Worm (Caenorhabditis elegans) whole organism, L4 larva: Measurements from ENCODE around the gene eif-3.D.

Experiments used
- F44E2.7 ChIP-seq: fragments of 200-800 bp; sonication (Bioruptor generic); IDR thresholded peaks from 2 replicates; pipeline ENCODE4 v2.1.2; 2022; ENCODE audit warnings: missing genetic modification characterization, missing compliant biosample characterization
- T26A8.4 ChIP-seq: fragments of 200-800 bp; sonication (Bioruptor generic); IDR thresholded peaks from 2 replicates; pipeline ENCODE4 v1.3.6; 2022; ENCODE audit warnings: missing genetic modification characterization, missing compliant biosample characterization
- Y105C5A.15 ChIP-seq: fragments of 200-800 bp; sonication (Bioruptor generic); IDR thresholded peaks from 2 replicates; pipeline ENCODE4 v1.3.6; 2022; ENCODE audit warnings: missing genetic modification characterization, missing compliant biosample characterization
- Y48G9A.11 ChIP-seq: fragments of 200-800 bp; sonication (Bioruptor generic); IDR thresholded peaks from 2 replicates; pipeline ENCODE4 v1.3.6; 2022; ENCODE audit warnings: missing genetic modification reagents, missing genetic modification characterization, missing compliant biosample characterization
- Y5F2A.4 ChIP-seq: fragments of 200-800 bp; sonication (Bioruptor generic); optimal IDR thresholded peaks from 2 replicates; lab custom pipeline; 2018; ENCODE audit warnings: mild to moderate bottlenecking, missing genetic modification characterization, missing compliant biosample characterization
- aha-1 ChIP-seq: fragments of 150-350 bp; peaks from one replicate; lab custom pipeline; 2014; ENCODE audit warnings: missing biosample characterization, missing genetic modification characterization
- ceh-20 ChIP-seq: fragments of 200-800 bp; sonication (Bioruptor generic); IDR thresholded peaks from 2 replicates; pipeline ENCODE4 v1.3.6; 2022; ENCODE audit warnings: missing genetic modification reagents, missing genetic modification characterization, missing compliant biosample characterization
- ceh-32 ChIP-seq: sonication (generic microtip); optimal IDR thresholded peaks from 2 replicates; lab custom pipeline; 2016; ENCODE audit warnings: mild to moderate bottlenecking, missing genetic modification characterization, missing compliant biosample characterization; ENCODE audit not compliant: poor library complexity
- ceh-44 ChIP-seq: fragments of 200-800 bp; sonication (Bioruptor generic); IDR thresholded peaks from 2 replicates; pipeline ENCODE4 v1.3.6; 2022; ENCODE audit warnings: missing genetic modification reagents, missing genetic modification characterization, missing compliant biosample characterization
- ces-1 ChIP-seq: fragments of 150-350 bp; sonication (generic microtip); optimal IDR thresholded peaks from 4 replicates; lab custom pipeline; 2014; ENCODE audit warnings: missing biosample characterization, missing genetic modification reagents, missing genetic modification characterization
- duxl-1 ChIP-seq: sonication (generic microtip); optimal IDR thresholded peaks from 2 replicates; lab custom pipeline; 2016; ENCODE audit warnings: mild to moderate bottlenecking, missing genetic modification characterization, moderate library complexity, missing compliant biosample characterization; ENCODE audit not compliant: poor library complexity
- dve-1 ChIP-seq: sonication (generic microtip); optimal IDR thresholded peaks from 2 replicates; lab custom pipeline; 2017; ENCODE audit warnings: antibody characterized with exemption, mild to moderate bottlenecking, missing genetic modification characterization, missing compliant biosample characterization; ENCODE audit not compliant: insufficient read depth
- gei-8 ChIP-seq: fragments of 200-800 bp; sonication (Bioruptor generic); optimal IDR thresholded peaks from 2 replicates; lab custom pipeline; 2018; ENCODE audit warnings: mild to moderate bottlenecking, missing genetic modification characterization, missing compliant biosample characterization
- hif-1 ChIP-seq, 2 experiments: sonication (generic microtip); optimal IDR thresholded peaks; 2 replicates each; lab custom pipeline; 2016 to 2017; ENCODE audit warnings: missing compliant biosample characterization in 2 of 2, missing genetic modification characterization in 2 of 2, missing genetic modification reagents in 2 of 2, missing genotype in 2 of 2, mild to moderate bottlenecking in 1 of 2
- hlh-11 ChIP-seq: fragments of 200-800 bp; sonication (Bioruptor generic); optimal IDR thresholded peaks from 2 replicates; lab custom pipeline; 2018; ENCODE audit warnings: mild to moderate bottlenecking, missing genetic modification characterization, missing compliant biosample characterization
- hlh-30 ChIP-seq: sonication (generic microtip); optimal IDR thresholded peaks from 2 replicates; lab custom pipeline; 2017; ENCODE audit warnings: antibody characterized with exemption, mild to moderate bottlenecking, missing genetic modification characterization, missing compliant biosample characterization; ENCODE audit not compliant: insufficient read depth
- hmg-1.1 ChIP-seq: fragments of 200-800 bp; sonication (Bioruptor generic); IDR thresholded peaks from 2 replicates; pipeline ENCODE4 v1.3.6; 2022; ENCODE audit warnings: missing genetic modification reagents, missing genetic modification characterization, missing compliant biosample characterization
- jun-1 ChIP-seq: fragments of 150-350 bp; optimal IDR thresholded peaks from 2 replicates; lab custom pipeline; 2014; ENCODE audit warnings: missing biosample characterization, missing genetic modification reagents, missing genetic modification characterization
- lim-7 ChIP-seq: fragments of 200-800 bp; sonication (Bioruptor generic); IDR thresholded peaks from 2 replicates; pipeline ENCODE4 v1.3.6; 2022; ENCODE audit warnings: missing genetic modification characterization, missing compliant biosample characterization
- lin-1 ChIP-seq: fragments of 200-800 bp; sonication (Bioruptor generic); IDR thresholded peaks from 2 replicates; pipeline ENCODE4 v1.3.6; 2022; ENCODE audit warnings: missing genetic modification reagents, missing genetic modification characterization, missing compliant biosample characterization
- lin-15B ChIP-seq: fragments of 150-350 bp; sonication (generic microtip); optimal IDR thresholded peaks from 3 replicates; lab custom pipeline; 2014; ENCODE audit warnings: missing biosample characterization, missing genetic modification characterization
- lin-38 ChIP-seq: fragments of 200-800 bp; sonication (Bioruptor generic); IDR thresholded peaks from 2 replicates; pipeline ENCODE4 v1.3.6; 2022; ENCODE audit warnings: missing genetic modification reagents, missing genetic modification characterization, missing compliant biosample characterization
- lir-3 ChIP-seq: sonication (generic microtip); optimal IDR thresholded peaks from 2 replicates; lab custom pipeline; 2016; ENCODE audit warnings: mild to moderate bottlenecking, missing genetic modification characterization, missing compliant biosample characterization
- lsy-2 ChIP-seq, 2 experiments: fragments of 150-350 bp in 1 of 2; sonication (generic microtip) in 1 of 2; optimal IDR thresholded peaks; 2 replicates each; lab custom pipeline; 2014 to 2017; ENCODE audit warnings: missing biosample characterization in 2 of 2, missing genetic modification characterization in 2 of 2
- madf-9 ChIP-seq: fragments of 200-800 bp; sonication (Bioruptor generic); conservative IDR thresholded peaks from 2 replicates; pipeline ENCODE4 v1.3.6; 2022; ENCODE audit warnings: missing genetic modification reagents, missing genetic modification characterization, missing compliant biosample characterization
- mdl-1 ChIP-seq, 2 experiments: fragments of 150-350 bp in 1 of 2; sonication (generic microtip) in 1 of 2; optimal IDR thresholded peaks; 2 replicates each; lab custom pipeline; 2014 to 2017; ENCODE audit warnings: missing biosample characterization in 2 of 2, missing genetic modification characterization in 2 of 2
- mep-1 ChIP-seq: fragments of 150-350 bp; sonication (generic microtip); optimal IDR thresholded peaks from 3 replicates; lab custom pipeline; 2014; ENCODE audit warnings: missing biosample characterization, missing genetic modification characterization
- mes-2 ChIP-seq: sonication (generic microtip); optimal IDR thresholded peaks from 2 replicates; lab custom pipeline; 2016; ENCODE audit warnings: missing genotype, mild to moderate bottlenecking, missing genetic modification characterization, missing compliant biosample characterization; ENCODE audit not compliant: poor library complexity, severe bottlenecking
- mxl-2 ChIP-seq: fragments of 200-800 bp; sonication (Bioruptor generic); conservative IDR thresholded peaks from 2 replicates; pipeline ENCODE4 v1.3.6; 2022; ENCODE audit warnings: missing genetic modification reagents, missing genetic modification characterization, missing compliant biosample characterization
- nhr-11 ChIP-seq: fragments of 150-350 bp; optimal IDR thresholded peaks from 2 replicates; lab custom pipeline; 2014; ENCODE audit warnings: missing biosample characterization, missing genetic modification characterization
- nhr-237 ChIP-seq: sonication (generic microtip); optimal IDR thresholded peaks from 2 replicates; lab custom pipeline; 2017; ENCODE audit warnings: missing biosample characterization, missing genetic modification characterization
- nhr-25 ChIP-seq: sonication (generic microtip); optimal IDR thresholded peaks from 2 replicates; lab custom pipeline; 2017; ENCODE audit warnings: missing genetic modification characterization, mild to moderate bottlenecking, missing compliant biosample characterization, antibody characterized with exemption, moderate library complexity, borderline replicate concordance; ENCODE audit not compliant: insufficient read depth
- nhr-28 ChIP-seq: fragments of 150-350 bp; optimal IDR thresholded peaks from 2 replicates; lab custom pipeline; 2014; ENCODE audit warnings: missing biosample characterization, missing genetic modification characterization
- nhr-41 ChIP-seq: fragments of 200-800 bp; sonication (Bioruptor generic); IDR thresholded peaks from 2 replicates; pipeline ENCODE4 v1.3.6; 2022; ENCODE audit warnings: missing genetic modification reagents, missing genetic modification characterization, missing compliant biosample characterization
- nhr-42 ChIP-seq: fragments of 200-800 bp; sonication (Bioruptor generic); IDR thresholded peaks from 2 replicates; pipeline ENCODE4 v1.3.6; 2022; ENCODE audit warnings: missing genetic modification characterization, missing compliant biosample characterization
- nhr-48 ChIP-seq: sonication (generic microtip); optimal IDR thresholded peaks from 2 replicates; lab custom pipeline; 2016; ENCODE audit warnings: mild to moderate bottlenecking, missing genetic modification characterization, missing compliant biosample characterization
- rbr-2 ChIP-seq: sonication (generic microtip); optimal IDR thresholded peaks from 2 replicates; lab custom pipeline; 2016; ENCODE audit warnings: missing genotype, missing genetic modification characterization, missing compliant biosample characterization
- set-16 ChIP-seq: fragments of 200-800 bp; sonication (Bioruptor generic); IDR thresholded peaks from 2 replicates; pipeline ENCODE4 v1.3.6; 2022; ENCODE audit warnings: missing genetic modification reagents, missing genetic modification characterization, missing compliant biosample characterization
- skn-1 ChIP-seq: fragments of 150-350 bp; optimal IDR thresholded peaks from 2 replicates; lab custom pipeline; 2014; ENCODE audit warnings: missing biosample characterization, missing genetic modification characterization
- spr-3 ChIP-seq: fragments of 200-800 bp; sonication (Bioruptor generic); optimal IDR thresholded peaks from 2 replicates; lab custom pipeline; 2018; ENCODE audit warnings: mild to moderate bottlenecking, missing genetic modification characterization, missing compliant biosample characterization
- tra-1 ChIP-seq: fragments of 200-800 bp; sonication (Bioruptor generic); IDR thresholded peaks from 2 replicates; pipeline ENCODE4 v1.3.6; 2022; ENCODE audit warnings: missing genetic modification reagents, missing genetic modification characterization, missing compliant biosample characterization
- unc-130 ChIP-seq: sonication (generic microtip); optimal IDR thresholded peaks from 2 replicates; lab custom pipeline; 2016; ENCODE audit warnings: missing genetic modification reagents, missing genetic modification characterization, missing compliant biosample characterization
- unc-39 ChIP-seq: sonication (generic microtip); optimal IDR thresholded peaks from 2 replicates; lab custom pipeline; 2017; ENCODE audit warnings: missing biosample characterization, missing genetic modification characterization
- vab-7 ChIP-seq: fragments of 200-800 bp; sonication (Bioruptor generic); IDR thresholded peaks from 2 replicates; pipeline ENCODE4 v1.3.6; 2022; ENCODE audit warnings: missing genetic modification reagents, missing genetic modification characterization, missing compliant biosample characterization
- zag-1 ChIP-seq: fragments of 150-350 bp; optimal IDR thresholded peaks from 2 replicates; lab custom pipeline; 2014; ENCODE audit warnings: missing biosample characterization, missing genetic modification characterization
- zfp-3 ChIP-seq: fragments of 200-800 bp; sonication (Bioruptor generic); conservative IDR thresholded peaks from 2 replicates; pipeline ENCODE4 v1.3.6; 2022; ENCODE audit warnings: missing genetic modification reagents, missing genetic modification characterization, missing compliant biosample characterization
- zip-2 ChIP-seq: fragments of 150-350 bp; optimal IDR thresholded peaks from 2 replicates; lab custom pipeline; 2014; ENCODE audit warnings: missing biosample characterization, missing genetic modification characterization
- ztf-7 ChIP-seq: fragments of 150-350 bp; optimal IDR thresholded peaks from 2 replicates; lab custom pipeline; 2014; ENCODE audit warnings: missing biosample characterization, missing genetic modification characterization

eif-3.D gene

DNA sequence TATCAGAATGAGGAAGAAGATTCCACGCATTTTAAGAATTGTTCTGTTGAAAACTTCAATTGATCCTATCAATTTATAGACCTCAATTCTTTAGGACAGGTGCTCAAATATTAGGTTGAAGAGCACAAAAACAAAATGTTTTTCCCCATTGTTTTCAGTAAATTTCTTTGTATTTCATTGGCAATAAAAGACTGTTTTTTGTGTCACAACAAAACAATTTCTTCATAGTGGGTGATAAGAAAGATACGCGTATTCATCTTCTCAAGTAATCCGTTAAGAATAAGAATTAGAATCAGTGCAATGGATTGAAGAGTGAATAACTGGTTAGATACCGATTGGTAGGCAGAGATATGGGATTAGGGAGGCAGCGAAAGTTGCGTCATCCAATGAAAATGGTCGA is 10.7 kb downstream of the eif-3.D start, which contains the start of gene ZK643.6:
TSS of gene ZK643.6 (minus strand) at position 101 of the 400 bp plus-strand sequence.
- TF ChIP-seq gei-8 (no peak), nhr-48 (tag; lab: Kevin White, UChicago) (no peak), lir-3 (no peak), unc-130 (GFP tag; lab: Kevin White, UChicago) (no peak), zfp-3 (GFP tag; lab: Robert Waterston, UW) (no peak), nhr-42 (no peak), lim-7 (no peak), lsy-2 (tag; optimal IDR thresholded peaks at IDR 0.05; lab: Kevin White, UChicago) (no peak), skn-1 (no peak), ceh-20 (no peak), Y5F2A.4 (GFP tag; lab: Kevin White, UChicago) (no peak), nhr-41 (GFP tag; lab: Robert Waterston, UW) (no peak), nhr-237 (tag; lab: Kevin White, UChicago) (no peak), unc-39 (tag; lab: Kevin White, UChicago) (no peak)

DNA sequence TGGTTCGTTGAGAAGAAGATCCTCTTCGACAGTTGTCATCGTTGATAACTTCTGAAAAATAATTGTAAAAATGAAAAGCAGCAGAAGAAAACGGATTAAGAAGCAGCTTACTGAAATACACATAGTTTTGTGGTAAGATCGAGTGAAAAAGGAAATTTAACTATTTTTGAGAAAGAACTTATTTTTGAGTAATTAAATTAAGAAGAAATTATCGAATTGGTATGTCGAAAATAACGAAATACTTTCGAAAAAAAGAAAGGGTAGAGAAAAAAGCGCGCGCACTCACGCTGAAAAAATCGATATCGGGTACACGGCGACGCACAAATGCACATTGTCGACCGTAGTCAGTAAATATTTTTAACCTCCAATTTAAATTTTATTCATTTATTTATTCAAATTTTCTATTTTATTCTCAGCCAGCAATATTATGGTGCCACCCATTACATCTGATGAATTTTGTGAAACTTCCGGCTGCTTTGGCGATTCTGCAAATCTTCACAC is 15.2 kb downstream of the eif-3.D start, which contains the start of the genes ZK643.5 and ZK643.2:
TSS of gene ZK643.5 (minus strand) at position 51 of the 501 bp plus-strand sequence.
TSS of gene ZK643.2 (plus strand) at position 395 of the 501 bp plus-strand sequence.
- TF ChIP-seq zag-1 (tag; lab: Kevin White, UChicago) (no peak), mep-1 (no peak), nhr-25 (tag; lab: Kevin White, UChicago) (no peak), set-16 (GFP tag; lab: Robert Waterston, UW) (no peak), unc-39 (tag; lab: Kevin White, UChicago) (no peak), madf-9 (no peak), hlh-30 (tag; lab: Kevin White, UChicago) (peak; percentile 76), hmg-1.1 (0 out of 2 replicates have a peak, but pooled peaks have one; percentile 26), spr-3 (no peak), nhr-237 (tag; lab: Kevin White, UChicago) (no peak), lim-7 (no peak), ztf-7 (tag; lab: Kevin White, UChicago) (no peak), lin-38 (GFP tag; lab: Robert Waterston, UW) (no peak), mdl-1 (tag; optimal IDR thresholded peaks at IDR 0.05; lab: Kevin White, UChicago) (peak in 1 of 2 experiments; percentile 21), vab-7 (GFP tag; lab: Robert Waterston, UW) (no peak), rbr-2 (tag; lab: Kevin White, UChicago) (peak; percentile 39), tra-1 (GFP tag; lab: Robert Waterston, UW) (no peak), mes-2 (tag; lab: Kevin White, UChicago) (peak; percentile 88), jun-1 (tag; lab: Kevin White, UChicago) (no peak), hif-1 (tag; optimal IDR thresholded peaks at IDR 0.05; lab: Kevin White, UChicago) (no peak), Y105C5A.15 (GFP tag; lab: Robert Waterston, UW) (no peak), skn-1 (no peak), lin-15B (tag; lab: Kevin White, UChicago) (no peak), gei-8 (no peak), ces-1 (no peak), aha-1 (tag; lab: Kevin White, UChicago) (no peak), lin-1 (GFP tag; lab: Robert Waterston, UW) (no peak), T26A8.4 (GFP tag; lab: Robert Waterston, UW) (no peak), zfp-3 (GFP tag; lab: Robert Waterston, UW) (no peak), F44E2.7 (no peak), duxl-1 (no peak), ceh-44 (GFP tag; lab: Robert Waterston, UW) (no peak), hlh-11 (tag; lab: Kevin White, UChicago) (peak; percentile 38), ceh-32 (no peak), Y48G9A.11 (no peak), lsy-2 (tag; optimal IDR thresholded peaks at IDR 0.05; lab: Kevin White, UChicago) (peak in 1 of 2 experiments; percentile 97), nhr-11 (tag; lab: Kevin White, UChicago) (no peak), nhr-28 (no peak), mxl-2 (GFP tag; lab: Robert Waterston, UW) (no peak), zip-2 (tag; lab: Kevin White, UChicago) (no peak), lir-3 (no peak), dve-1 (no peak)
